Worm (Caenorhabditis elegans): Measurements from ENCODE around the gene srz-54.

DNA sequence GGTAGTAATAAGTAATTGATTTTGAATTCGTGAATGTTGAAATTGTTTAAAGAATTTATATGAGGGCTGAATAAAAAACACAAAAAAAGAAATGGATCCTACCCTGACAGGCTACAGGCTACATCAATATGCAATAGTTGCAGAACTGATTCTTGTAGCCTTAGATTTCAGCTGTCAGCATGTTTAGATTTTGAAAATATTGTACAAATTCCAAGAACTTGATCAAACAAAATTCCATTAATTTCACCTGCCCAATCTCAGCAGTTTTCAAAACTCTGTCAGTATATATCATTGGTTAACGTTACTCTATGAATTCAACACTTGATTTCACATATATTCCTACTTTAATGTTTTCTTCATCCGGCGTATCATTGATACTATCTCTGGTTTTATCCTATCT lies 50.0 kb downstream of the srz-54 start:
- no peak for TF ChIP-seq nhr-237 (tag; optimal IDR thresholded peaks at IDR 0.05)
- no peak for TF ChIP-seq mdl-1 (tag; optimal IDR thresholded peaks at IDR 0.05)
- TF ChIP-seq daf-12 (tag; optimal IDR thresholded peaks at IDR 0.05), result no peak
- no peak for TF ChIP-seq jun-1 (tag; optimal IDR thresholded peaks at IDR 0.05)
